Worm (Caenorhabditis elegans) whole organism, young adult: ENCODE data around the gene Y71H2B.5.
"Not testable (repeated sequence)": the region's sequence is repeated elsewhere in the genome, so short reads cannot be mapped to it uniquely, and the experiment has no call there.

Experiments used
- F52B5.7 ChIP-seq: sonication (generic microtip); optimal IDR thresholded peaks from 2 replicates; lab custom pipeline; 2016; ENCODE audit warnings: mild to moderate bottlenecking, missing genetic modification characterization, missing compliant biosample characterization
- aptf-3 ChIP-seq: fragments of 200-800 bp; sonication (Bioruptor generic); IDR thresholded peaks from 2 replicates; pipeline ENCODE4 v1.3.6; 2022; ENCODE audit warnings: missing genetic modification characterization, missing compliant biosample characterization
- ccch-3 ChIP-seq: fragments of 200-800 bp; sonication (Bioruptor generic); optimal IDR thresholded peaks from 2 replicates; lab custom pipeline; 2018; ENCODE audit warnings: mild to moderate bottlenecking, missing genetic modification characterization, missing compliant biosample characterization
- chd-7 ChIP-seq: sonication (generic microtip); optimal IDR thresholded peaks from 2 replicates; lab custom pipeline; 2016; ENCODE audit warnings: mild to moderate bottlenecking, missing genetic modification characterization, moderate library complexity, missing compliant biosample characterization
- dpff-1 ChIP-seq: sonication (generic microtip); optimal IDR thresholded peaks from 2 replicates; lab custom pipeline; 2017; ENCODE audit warnings: mild to moderate bottlenecking, missing genetic modification characterization, missing compliant biosample characterization
- mcd-1 ChIP-seq: fragments of 200-800 bp; sonication (Bioruptor generic); IDR thresholded peaks from 2 replicates; pipeline ENCODE4 v1.3.6; 2022; ENCODE audit warnings: missing genetic modification reagents, missing genetic modification characterization, missing compliant biosample characterization
- mel-28 ChIP-seq: sonication (generic microtip); optimal IDR thresholded peaks from 2 replicates; lab custom pipeline; 2016; ENCODE audit warnings: borderline replicate concordance, mild to moderate bottlenecking, missing genetic modification characterization, missing compliant biosample characterization
- nhr-90 ChIP-seq: sonication (generic microtip); optimal IDR thresholded peaks from 2 replicates; lab custom pipeline; 2016; ENCODE audit warnings: missing genotype, mild to moderate bottlenecking, missing genetic modification characterization, missing compliant biosample characterization
- pha-4 ChIP-seq: fragments of 150-350 bp; sonication (generic microtip); optimal IDR thresholded peaks from 2 replicates; lab custom pipeline; 2014; ENCODE audit warnings: missing biosample characterization, missing genetic modification reagents, missing genetic modification characterization
- rec-8 ChIP-seq, 2 experiments: sonication (generic microtip); optimal IDR thresholded peaks; 2 replicates each; lab custom pipeline; 2016; ENCODE audit warnings: mild to moderate bottlenecking in 2 of 2, missing genetic modification characterization in 2 of 2, missing genetic modification reagents in 2 of 2, missing genotype in 2 of 2, missing biosample characterization in 1 of 2, missing compliant biosample characterization in 1 of 2, moderate library complexity in 1 of 2
- repo-1 ChIP-seq: sonication (generic microtip); optimal IDR thresholded peaks from 2 replicates; lab custom pipeline; 2017; ENCODE audit warnings: mild to moderate bottlenecking, missing genetic modification characterization, missing compliant biosample characterization
- zim-3 ChIP-seq: sonication (generic microtip); optimal IDR thresholded peaks from 2 replicates; lab custom pipeline; 2017; ENCODE audit warnings: mild to moderate bottlenecking, missing genetic modification characterization, moderate library complexity, missing compliant biosample characterization

DNA sequence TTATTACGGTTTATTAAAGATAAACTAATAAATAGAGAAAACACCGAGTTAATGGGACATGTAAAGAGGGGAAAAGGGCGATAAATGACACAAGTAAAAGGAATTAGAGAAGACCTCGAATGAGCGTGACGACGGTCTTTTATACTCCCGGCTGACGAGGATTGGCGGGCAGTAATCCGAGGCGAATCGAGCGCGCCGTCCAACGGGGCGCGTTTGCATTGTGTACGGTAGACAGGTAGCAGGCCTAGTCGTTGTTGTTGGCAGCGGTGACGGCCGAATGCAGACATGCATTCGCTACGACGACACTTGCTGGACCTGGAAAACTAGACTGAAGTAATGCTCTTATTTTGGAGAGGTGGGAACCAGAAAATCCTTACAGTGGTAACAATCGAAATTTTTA is 24.5 kb upstream of the Y71H2B.5 start:
- not testable (repeated sequence) for TF ChIP-seq pha-4 (tag; lab: Kevin White, UChicago); rec-8 (tag; optimal IDR thresholded peaks at IDR 0.05; lab: Kevin White, UChicago); dpff-1 (tag; lab: Kevin White, UChicago); aptf-3 (GFP tag; lab: Robert Waterston, UW); F52B5.7 (tag; lab: Kevin White, UChicago); repo-1 (tag; lab: Kevin White, UChicago); mel-28 (tag; lab: Kevin White, UChicago); chd-7 (tag; lab: Kevin White, UChicago); nhr-90; ccch-3; zim-3 (tag; lab: Kevin White, UChicago)
- TF ChIP-seq mcd-1 (GFP tag; lab: Robert Waterston, UW), result peak; percentile 58
